Fruit fly (Drosophila melanogaster) whole organism, embryonic: ENCODE measurements around the gene Tim17a2.
A peak's percentile ranks its signal among the peaks of the same experiment; 100 is the strongest.

Source experiments
- Adf1 ChIP-seq: fragments of 200-800 bp; sonication (Bioruptor generic); IDR thresholded peaks from 2 replicates; pipeline ENCODE4 v1.3.6; 2022; ENCODE audit warnings: missing biosample characterization, missing genetic modification characterization
- Atf6 ChIP-seq: fragments of 200-800 bp; sonication (Bioruptor generic); IDR thresholded peaks from 2 replicates; pipeline ENCODE4 v1.3.6; 2022; ENCODE audit warnings: missing biosample characterization, missing genetic modification characterization
- C15 ChIP-seq: fragments of 200-800 bp; sonication (Bioruptor generic); IDR thresholded peaks from 3 replicates; pipeline ENCODE4 v1.3.6; 2022; ENCODE audit warnings: missing biosample characterization, missing genetic modification characterization
- CG10462 ChIP-seq: fragments of 200-800 bp; sonication (Bioruptor generic); optimal IDR thresholded peaks from 2 replicates; lab custom pipeline; 2016; ENCODE audit warnings: missing biosample characterization, missing genetic modification characterization
- CG12071 ChIP-seq: fragments of 200-800 bp; sonication (Bioruptor generic); optimal IDR thresholded peaks from 3 replicates; lab custom pipeline; 2018; ENCODE audit warnings: missing biosample characterization, mild to moderate bottlenecking, missing genetic modification characterization
- CG12391 ChIP-seq: fragments of 200-800 bp; sonication (Bioruptor generic); optimal IDR thresholded peaks from 3 replicates; lab custom pipeline; 2018; ENCODE audit warnings: missing biosample characterization, mild to moderate bottlenecking, missing genetic modification characterization, moderate library complexity
- CG14965 ChIP-seq: fragments of 200-800 bp; sonication (Bioruptor generic); optimal IDR thresholded peaks from 2 replicates; lab custom pipeline; 2016; ENCODE audit warnings: missing biosample characterization, missing genetic modification characterization, borderline replicate concordance
- CG1832 ChIP-seq: fragments of 200-800 bp; sonication (Bioruptor generic); optimal IDR thresholded peaks from 2 replicates; lab custom pipeline; 2017; ENCODE audit warnings: missing biosample characterization, mild to moderate bottlenecking, missing genetic modification characterization, inconsistent platforms
- CG2116 ChIP-seq: fragments of 200-800 bp; sonication (Bioruptor generic); optimal IDR thresholded peaks from 3 replicates; lab custom pipeline; 2018; ENCODE audit warnings: missing biosample characterization, mild to moderate bottlenecking, missing genetic modification characterization
- CG2120 ChIP-seq: fragments of 200-800 bp; sonication (Bioruptor generic); optimal IDR thresholded peaks from 3 replicates; lab custom pipeline; 2016; ENCODE audit warnings: missing biosample characterization, missing genetic modification characterization
- CG2889 ChIP-seq: fragments of 200-800 bp; sonication (Bioruptor generic); IDR thresholded peaks from 3 replicates; pipeline ENCODE4 v1.3.6; 2022; ENCODE audit warnings: missing biosample characterization, missing genetic modification characterization
- CG32772 ChIP-seq: fragments of 200-800 bp; sonication (Bioruptor generic); IDR thresholded peaks from 2 replicates; pipeline ENCODE4 v1.3.6; 2022; ENCODE audit warnings: missing biosample characterization, missing genetic modification characterization
- CG34224 ChIP-seq: fragments of 200-800 bp; sonication (Bioruptor generic); IDR thresholded peaks from 3 replicates; pipeline ENCODE4 v1.3.6; 2022; ENCODE audit warnings: missing biosample characterization, missing genetic modification characterization; ENCODE audit not compliant: partially characterized antibody
- CG3847 ChIP-seq: fragments of 200-800 bp; sonication (Bioruptor generic); IDR thresholded peaks from 2 replicates; pipeline ENCODE4 v1.3.6; 2022; ENCODE audit warnings: missing biosample characterization, missing genetic modification characterization
- CG5180 ChIP-seq: fragments of 200-800 bp; sonication (Bioruptor generic); optimal IDR thresholded peaks from 3 replicates; lab custom pipeline; 2017; ENCODE audit warnings: missing biosample characterization, missing genetic modification characterization, mild to moderate bottlenecking, moderate library complexity, missing genetic modification reagents
- CG5953 ChIP-seq: fragments of 200-800 bp; sonication (Bioruptor generic); IDR thresholded peaks from 2 replicates; pipeline ENCODE4 v1.3.6; 2022; ENCODE audit warnings: missing biosample characterization, missing genetic modification characterization
- CG7372 ChIP-seq: fragments of 200-800 bp; sonication (Bioruptor generic); IDR thresholded peaks from 2 replicates; pipeline ENCODE4 v1.3.6; 2022; ENCODE audit warnings: missing biosample characterization, missing genetic modification characterization
- CG7839 ChIP-seq: fragments of 200-800 bp; sonication (Bioruptor generic); optimal IDR thresholded peaks from 3 replicates; lab custom pipeline; 2018; ENCODE audit warnings: missing biosample characterization, mild to moderate bottlenecking, missing genetic modification characterization, moderate library complexity
- CG7963 ChIP-seq: fragments of 200-800 bp; sonication (Bioruptor generic); IDR thresholded peaks from 3 replicates; pipeline ENCODE4 v1.3.6; 2022; ENCODE audit warnings: missing biosample characterization, missing genetic modification characterization; ENCODE audit not compliant: partially characterized antibody
- CG8290 ChIP-seq, 3 experiments: fragments of 200-800 bp; sonication (Bioruptor generic); optimal IDR thresholded peaks; 2 replicates each; lab custom pipeline; 2016 to 2019; ENCODE audit warnings: missing biosample characterization in 3 of 3, missing genetic modification characterization in 3 of 3, mild to moderate bottlenecking in 2 of 3, moderate library complexity in 1 of 3
- CHES-1-like ChIP-seq: fragments of 200-800 bp; sonication (Bioruptor generic); optimal IDR thresholded peaks from 2 replicates; lab custom pipeline; 2016; ENCODE audit warnings: missing biosample characterization, missing genetic modification characterization
- CrebB ChIP-seq: fragments of 200-800 bp; sonication (Bioruptor generic); optimal IDR thresholded peaks from 3 replicates; lab custom pipeline; 2018; ENCODE audit warnings: missing biosample characterization, mild to moderate bottlenecking, missing genetic modification characterization
- Dfd ChIP-seq, 2 experiments: fragments of >200 bp; optimal IDR thresholded peaks; 2 replicates each; lab custom pipeline; 2017; ENCODE audit warnings: missing biosample characterization in 2 of 2, missing genetic modification characterization in 2 of 2
- Elba2 ChIP-seq: fragments of 200-800 bp; sonication (Bioruptor generic); optimal IDR thresholded peaks from 3 replicates; lab custom pipeline; 2016; ENCODE audit warnings: missing biosample characterization, missing genetic modification characterization
- Fer2 ChIP-seq: fragments of 200-800 bp; sonication (Bioruptor generic); optimal IDR thresholded peaks from 2 replicates; lab custom pipeline; 2018; ENCODE audit warnings: missing biosample characterization, mild to moderate bottlenecking, missing genetic modification characterization, moderate library complexity
- HLH3B ChIP-seq: fragments of 200-800 bp; sonication (Bioruptor generic); IDR thresholded peaks from 2 replicates; pipeline ENCODE4 v1.3.6; 2022; ENCODE audit warnings: missing biosample characterization, missing genetic modification characterization
- HLH4C ChIP-seq: fragments of 200-800 bp; sonication (Bioruptor generic); IDR thresholded peaks from 3 replicates; pipeline ENCODE4 v1.3.6; 2022; ENCODE audit warnings: missing biosample characterization, missing genetic modification characterization; ENCODE audit not compliant: partially characterized antibody
- Hmr ChIP-seq: fragments of 200-800 bp; sonication (Bioruptor generic); optimal IDR thresholded peaks from 3 replicates; lab custom pipeline; 2017; ENCODE audit warnings: mild to moderate bottlenecking, missing biosample characterization, missing genetic modification reagents, missing genetic modification characterization
- Jarid2 ChIP-seq: fragments of 200-800 bp; sonication (Bioruptor generic); optimal IDR thresholded peaks from 3 replicates; lab custom pipeline; 2017; ENCODE audit warnings: mild to moderate bottlenecking, missing biosample characterization, missing genetic modification reagents, missing genetic modification characterization
- Lpt ChIP-seq: fragments of >200 bp; optimal IDR thresholded peaks from 2 replicates; lab custom pipeline; 2018; ENCODE audit warnings: missing biosample characterization, missing genetic modification characterization
- Mes4 ChIP-seq: fragments of 200-800 bp; sonication (Bioruptor generic); optimal IDR thresholded peaks from 2 replicates; lab custom pipeline; 2016; ENCODE audit warnings: missing biosample characterization, missing genetic modification characterization
- Sox102F ChIP-seq: fragments of 200-800 bp; sonication (Bioruptor generic); optimal IDR thresholded peaks from 2 replicates; lab custom pipeline; 2018; ENCODE audit warnings: missing biosample characterization, mild to moderate bottlenecking, missing genetic modification characterization, moderate library complexity
- Sry-δ ChIP-seq: fragments of 200-800 bp; sonication (Bioruptor generic); optimal IDR thresholded peaks from 2 replicates; lab custom pipeline; 2016; ENCODE audit warnings: missing biosample characterization, missing genetic modification characterization
- az2 ChIP-seq: fragments of 200-800 bp; sonication (Bioruptor generic); optimal IDR thresholded peaks from 3 replicates; lab custom pipeline; 2016; ENCODE audit warnings: missing biosample characterization, missing genetic modification characterization
- chinmo ChIP-seq: fragments of 200-800 bp; sonication (Bioruptor generic); IDR thresholded peaks from 4 replicates; pipeline ENCODE4 v1.3.6; 2022; ENCODE audit warnings: missing biosample characterization, missing genetic modification characterization; ENCODE audit not compliant: partially characterized antibody
- crol ChIP-seq: fragments of 200-800 bp; sonication (Bioruptor generic); IDR thresholded peaks from 2 replicates; pipeline ENCODE4 v1.3.6; 2022; ENCODE audit warnings: missing biosample characterization, missing genetic modification characterization
- da ChIP-seq: fragments of 200-800 bp; sonication (Bioruptor generic); optimal IDR thresholded peaks from 2 replicates; lab custom pipeline; 2016; ENCODE audit warnings: missing biosample characterization, missing genetic modification characterization
- emc ChIP-seq: fragments of 200-800 bp; sonication (Bioruptor generic); optimal IDR thresholded peaks from 2 replicates; lab custom pipeline; 2016; ENCODE audit warnings: missing biosample characterization, missing genetic modification characterization
- gfzf ChIP-seq: fragments of 200-800 bp; sonication (Bioruptor generic); optimal IDR thresholded peaks from 2 replicates; lab custom pipeline; 2016; ENCODE audit warnings: missing biosample characterization, mild to moderate bottlenecking, missing genetic modification characterization, moderate library complexity
- klu ChIP-seq: fragments of 200-800 bp; sonication (Bioruptor generic); IDR thresholded peaks from 2 replicates; pipeline ENCODE4 v1.3.6; 2022; ENCODE audit warnings: missing biosample characterization, missing genetic modification characterization
- nerfin-2 ChIP-seq: fragments of 200-800 bp; sonication (Bioruptor generic); IDR thresholded peaks from 2 replicates; pipeline ENCODE4 v1.3.6; 2022; ENCODE audit warnings: missing biosample characterization, missing genetic modification characterization; ENCODE audit not compliant: partially characterized antibody
- nmo ChIP-seq: fragments of 200-800 bp; sonication (Bioruptor generic); optimal IDR thresholded peaks from 2 replicates; lab custom pipeline; 2018; ENCODE audit warnings: missing biosample characterization, mild to moderate bottlenecking, missing genetic modification characterization, moderate library complexity
- pita ChIP-seq: fragments of 200-800 bp; sonication (Bioruptor generic); optimal IDR thresholded peaks from 2 replicates; lab custom pipeline; 2017; ENCODE audit warnings: missing biosample characterization, mild to moderate bottlenecking, missing genetic modification characterization
- prd ChIP-seq, 3 experiments: fragments of >200 bp in 2 of 3; fragments of 200-800 bp in 1 of 3; sonication (Bioruptor generic) in 1 of 3; optimal IDR thresholded peaks in 2 of 3; IDR thresholded peaks in 1 of 3; 2 replicates in 2 of 3; 3 replicates in 1 of 3; pipeline versions ENCODE4 v1.3.6 to Lab custom; 2017 to 2022; ENCODE audit warnings: missing biosample characterization in 1 of 3, missing genetic modification characterization in 1 of 3
- sc ChIP-seq, 3 experiments: fragments of >200 bp in 2 of 3; fragments of 200-800 bp in 1 of 3; sonication (Bioruptor generic) in 1 of 3; optimal IDR thresholded peaks; 2 replicates in 2 of 3; 3 replicates in 1 of 3; lab custom pipeline; 2017; ENCODE audit warnings: mild to moderate bottlenecking in 1 of 3, missing biosample characterization in 1 of 3, missing genetic modification characterization in 1 of 3, missing genetic modification reagents in 1 of 3
- unpg ChIP-seq: fragments of 200-800 bp; sonication (Bioruptor generic); optimal IDR thresholded peaks from 3 replicates; lab custom pipeline; 2018; ENCODE audit warnings: missing biosample characterization, mild to moderate bottlenecking, missing genetic modification characterization, moderate library complexity
- vfl ChIP-seq: fragments of 200-800 bp; sonication (Bioruptor generic); optimal IDR thresholded peaks from 2 replicates; lab custom pipeline; 2016; ENCODE audit warnings: missing biosample characterization, missing genetic modification characterization
- zfh1 ChIP-seq: fragments of 200-800 bp; sonication (Bioruptor generic); IDR thresholded peaks from 3 replicates; pipeline ENCODE4 v1.3.6; 2022; ENCODE audit warnings: missing biosample characterization, missing genetic modification characterization

Gene Tim17a2

dm6 chr3R:5251243-5251865, 11.1 kb downstream of the Tim17a2 start, which contains the start of gene CtsF (continued):
- TF ChIP-seq Sox102F (peak; percentile 7), CG32772 (GFP tag; lab: Robert Waterston, UW) (no peak), HLH4C (peak; percentile 100), CrebB (tag; lab: Kevin White, UChicago) (peak; percentile 28), nerfin-2 (GFP tag; lab: Robert Waterston, UW) (peak; percentile 100), crol (GFP tag; lab: Robert Waterston, UW) (peak; percentile 87), CG7839 (tag; lab: Kevin White, UChicago) (no peak), Lpt (GFP tag; lab: Kevin White, UChicago) (peak; percentile 33), CHES-1-like (peak; percentile 49), Hmr (GFP tag; lab: Kevin White, UChicago) (peak; percentile 67), Atf6 (GFP tag; lab: Robert Waterston, UW) (peak; percentile 43; the same call in 1 of the 2 replicates), CG1832 (GFP tag; lab: Kevin White, UChicago) (peak; percentile 84), chinmo (GFP tag; lab: Robert Waterston, UW) (peak; percentile 97), C15 (GFP tag; lab: Robert Waterston, UW) (no peak), prd (optimal IDR thresholded peaks at IDR 0.05; lab: Kevin White, UChicago) (no peak), prd (GFP tag; IDR thresholded peaks at IDR 0.05; lab: Robert Waterston, UW) (no peak), HLH3B (GFP tag; lab: Robert Waterston, UW) (no peak), Jarid2 (peak; percentile 61), CG12391 (tag; lab: Kevin White, UChicago) (peak; percentile 33), sc (optimal IDR thresholded peaks at IDR 0.05; lab: Kevin White, UChicago) (no peak), sc (GFP tag; optimal IDR thresholded peaks at IDR 0.05; lab: Kevin White, UChicago) (no peak), Mes4 (GFP tag; lab: Kevin White, UChicago) (peak; percentile 11), CG2120 (GFP tag; lab: Kevin White, UChicago) (peak; percentile 15), CG5180 (no peak), CG7372 (GFP tag; lab: Robert Waterston, UW) (no peak), CG8290 (GFP tag; optimal IDR thresholded peaks at IDR 0.05; lab: Kevin White, UChicago) (no peak), CG8290 (tag; optimal IDR thresholded peaks at IDR 0.05; lab: Kevin White, UChicago) (peak in 1 of 2 experiments; percentile 25), CG14965 (no peak), Fer2 (tag; lab: Kevin White, UChicago) (no peak), CG2889 (no peak), klu (GFP tag; lab: Robert Waterston, UW) (no peak), unpg (GFP tag; lab: Kevin White, UChicago) (peak; percentile 3), nmo (peak; percentile 41), Sry-δ (GFP tag; lab: Kevin White, UChicago) (peak; percentile 98), CG2116 (GFP tag; lab: Kevin White, UChicago) (peak; percentile 86), CG7963 (GFP tag; lab: Robert Waterston, UW) (peak; percentile 99), zfh1 (GFP tag; lab: Robert Waterston, UW) (no peak), CG5953 (GFP tag; lab: Robert Waterston, UW) (no peak), Dfd (GFP tag; optimal IDR thresholded peaks at IDR 0.05; lab: Kevin White, UChicago) (no peak), CG34224 (GFP tag; lab: Robert Waterston, UW) (peak; percentile 100), gfzf (GFP tag; lab: Kevin White, UChicago) (peak; percentile 41), Adf1 (GFP tag; lab: Robert Waterston, UW) (peak; percentile 67), CG3847 (GFP tag; lab: Robert Waterston, UW) (peak; percentile 34; the same call in 1 of the 2 replicates), vfl (no peak), CG12071 (GFP tag; lab: Kevin White, UChicago) (no peak), da (no peak), emc (GFP tag; lab: Kevin White, UChicago) (no peak), Elba2 (GFP tag; lab: Kevin White, UChicago) (no peak), pita (GFP tag; lab: Kevin White, UChicago) (no peak), az2 (GFP tag; lab: Kevin White, UChicago) (no peak), CG10462 (no peak)
